Fruit fly (Drosophila melanogaster): ENCODE results near the gene Dyrk3.

dm6 chr4:1186828-1187227, 43.7 kb downstream of the Dyrk3 start:
- TF ChIP-seq psq (optimal IDR thresholded peaks at IDR 0.05) (no peak), pan (optimal IDR thresholded peaks at IDR 0.05) (no peak)

Data from whole organism.